Worm (Caenorhabditis elegans) whole organism, L3 larva: Measurements from ENCODE around the gene mac-1.

Experiments
- R02D3.7 ChIP-seq: fragments of 150-350 bp; optimal IDR thresholded peaks from 2 replicates; lab custom pipeline; 2014; ENCODE audit warnings: missing biosample characterization, missing genetic modification characterization
- ZK546.5 ChIP-seq: sonication (generic microtip); optimal IDR thresholded peaks from 2 replicates; lab custom pipeline; 2017; ENCODE audit warnings: missing biosample characterization, missing genetic modification characterization
- ama-1 ChIP-seq: fragments of 150-350 bp; optimal IDR thresholded peaks from 2 replicates; lab custom pipeline; 2018
- ceh-16 ChIP-seq: sonication (generic microtip); optimal IDR thresholded peaks from 2 replicates; lab custom pipeline; 2017; ENCODE audit warnings: missing biosample characterization, missing genetic modification characterization
- ceh-28 ChIP-seq: fragments of 150-350 bp; optimal IDR thresholded peaks from 2 replicates; lab custom pipeline; 2014; ENCODE audit warnings: missing biosample characterization, missing genetic modification reagents, missing genetic modification characterization
- ceh-82 ChIP-seq: fragments of 150-350 bp; optimal IDR thresholded peaks from 2 replicates; lab custom pipeline; 2014; ENCODE audit warnings: missing biosample characterization, missing genetic modification characterization
- ceh-9 ChIP-seq: sonication (generic microtip); optimal IDR thresholded peaks from 2 replicates; lab custom pipeline; 2018; ENCODE audit warnings: missing biosample characterization, missing genetic modification characterization
- daf-12 ChIP-seq: fragments of 150-350 bp; optimal IDR thresholded peaks from 2 replicates; lab custom pipeline; 2014; ENCODE audit warnings: missing biosample characterization, missing genetic modification reagents, missing genetic modification characterization
- egl-27 ChIP-seq: sonication (generic microtip); optimal IDR thresholded peaks from 4 replicates; lab custom pipeline; 2017; ENCODE audit warnings: missing biosample characterization, missing genetic modification reagents, missing genetic modification characterization
- egl-5 ChIP-seq: fragments of 150-350 bp; optimal IDR thresholded peaks from 2 replicates; lab custom pipeline; 2017; ENCODE audit warnings: missing biosample characterization, missing genetic modification reagents, missing genetic modification characterization, inconsistent platforms
- elt-1 ChIP-seq: fragments of 150-350 bp; optimal IDR thresholded peaks from 2 replicates; lab custom pipeline; 2014; ENCODE audit warnings: missing biosample characterization, missing genetic modification characterization
- elt-2 ChIP-seq: sonication (generic microtip); optimal IDR thresholded peaks from 2 replicates; lab custom pipeline; 2016; ENCODE audit warnings: missing genetic modification reagents, mild to moderate bottlenecking, missing genetic modification characterization, missing compliant biosample characterization
- elt-3 ChIP-seq, 3 experiments: fragments of 150-350 bp in 1 of 3; sonication (generic microtip) in 2 of 3; optimal IDR thresholded peaks; 2 replicates in 2 of 3; 4 replicates in 1 of 3; lab custom pipeline; 2014 to 2017; ENCODE audit warnings: missing biosample characterization in 3 of 3, missing genetic modification characterization in 3 of 3
- eor-1 ChIP-seq, 2 experiments: fragments of 150-350 bp; optimal IDR thresholded peaks; 2 replicates each; lab custom pipeline; 2014 to 2018; ENCODE audit warnings: missing biosample characterization in 2 of 2, missing genetic modification characterization in 2 of 2
- fkh-10 ChIP-seq: sonication (generic microtip); optimal IDR thresholded peaks from 2 replicates; lab custom pipeline; 2017; ENCODE audit warnings: missing biosample characterization, missing genetic modification reagents, missing genetic modification characterization
- fkh-2 ChIP-seq: fragments of 150-350 bp; optimal IDR thresholded peaks from 2 replicates; lab custom pipeline; 2014; ENCODE audit warnings: missing biosample characterization, missing genetic modification reagents, missing genetic modification characterization
- fos-1 ChIP-seq: fragments of 150-350 bp; optimal IDR thresholded peaks from 2 replicates; lab custom pipeline; 2014; ENCODE audit warnings: missing biosample characterization, missing genetic modification characterization
- hmg-11 ChIP-seq: sonication (generic microtip); optimal IDR thresholded peaks from 2 replicates; lab custom pipeline; 2016; ENCODE audit warnings: missing genetic modification characterization, missing compliant biosample characterization
- jun-1 ChIP-seq: fragments of 150-350 bp; optimal IDR thresholded peaks from 2 replicates; lab custom pipeline; 2014; ENCODE audit warnings: missing biosample characterization, missing genetic modification reagents, missing genetic modification characterization
- lin-15B ChIP-seq: fragments of 150-350 bp; optimal IDR thresholded peaks from 2 replicates; lab custom pipeline; 2014; ENCODE audit warnings: missing biosample characterization, missing genetic modification characterization
- lsy-12 ChIP-seq: sonication (generic microtip); optimal IDR thresholded peaks from 2 replicates; lab custom pipeline; 2016; ENCODE audit warnings: mild to moderate bottlenecking, missing genetic modification characterization, missing compliant biosample characterization
- mdl-1 ChIP-seq: fragments of 150-350 bp; optimal IDR thresholded peaks from 2 replicates; lab custom pipeline; 2014; ENCODE audit warnings: missing biosample characterization, missing genetic modification characterization
- mml-1 ChIP-seq: fragments of 150-350 bp; sonication (generic microtip); optimal IDR thresholded peaks from 3 replicates; lab custom pipeline; 2014; ENCODE audit warnings: missing biosample characterization, missing genetic modification characterization
- nfya-1 ChIP-seq: sonication (generic microtip); optimal IDR thresholded peaks from 2 replicates; lab custom pipeline; 2017; ENCODE audit warnings: missing genetic modification characterization, mild to moderate bottlenecking, missing compliant biosample characterization, antibody characterized with exemption, moderate library complexity; ENCODE audit not compliant: insufficient read depth
- nhr-11 ChIP-seq: fragments of 150-350 bp; optimal IDR thresholded peaks from 2 replicates; lab custom pipeline; 2014; ENCODE audit warnings: missing biosample characterization, missing genetic modification characterization
- nhr-12 ChIP-seq: fragments of 150-350 bp; optimal IDR thresholded peaks from 2 replicates; lab custom pipeline; 2014; ENCODE audit warnings: missing biosample characterization, missing genetic modification characterization
- nhr-23 ChIP-seq: fragments of 150-350 bp; optimal IDR thresholded peaks from 2 replicates; lab custom pipeline; 2014; ENCODE audit warnings: missing biosample characterization, missing genetic modification reagents, missing genetic modification characterization
- nhr-237 ChIP-seq: fragments of 150-350 bp; optimal IDR thresholded peaks from 2 replicates; lab custom pipeline; 2014; ENCODE audit warnings: missing biosample characterization, missing genetic modification characterization
- nhr-25 ChIP-seq: sonication (generic microtip); optimal IDR thresholded peaks from 2 replicates; lab custom pipeline; 2017; ENCODE audit warnings: missing biosample characterization, missing genetic modification characterization
- nhr-28 ChIP-seq: fragments of 150-350 bp; optimal IDR thresholded peaks from 2 replicates; lab custom pipeline; 2014; ENCODE audit warnings: missing biosample characterization, missing genetic modification characterization
- nhr-43 ChIP-seq: sonication (generic microtip); optimal IDR thresholded peaks from 2 replicates; lab custom pipeline; 2016; ENCODE audit warnings: mild to moderate bottlenecking, missing genetic modification characterization, missing compliant biosample characterization; ENCODE audit not compliant: poor library complexity, severe bottlenecking
- nhr-76 ChIP-seq: fragments of 150-350 bp; sonication (generic microtip); optimal IDR thresholded peaks from 5 replicates; lab custom pipeline; 2014; ENCODE audit warnings: missing biosample characterization, missing genetic modification characterization
- nhr-77 ChIP-seq: fragments of 150-350 bp; optimal IDR thresholded peaks from 2 replicates; lab custom pipeline; 2014; ENCODE audit warnings: missing biosample characterization, missing genetic modification characterization
- pha-4 ChIP-seq: fragments of 150-350 bp; optimal IDR thresholded peaks from 2 replicates; lab custom pipeline; 2014; ENCODE audit warnings: missing biosample characterization, missing genetic modification reagents, missing genetic modification characterization
- sea-2 ChIP-seq: fragments of 150-350 bp; sonication (generic microtip); optimal IDR thresholded peaks from 4 replicates; lab custom pipeline; 2014; ENCODE audit warnings: missing biosample characterization, missing genetic modification reagents, missing genetic modification characterization
- skn-1 ChIP-seq: fragments of 150-350 bp; optimal IDR thresholded peaks from 2 replicates; lab custom pipeline; 2014; ENCODE audit warnings: missing biosample characterization, missing genetic modification characterization
- snpc-4 ChIP-seq: fragments of 150-350 bp; optimal IDR thresholded peaks from 2 replicates; lab custom pipeline; 2014; ENCODE audit warnings: missing biosample characterization, missing genetic modification characterization
- tbx-2 ChIP-seq: sonication (generic microtip); optimal IDR thresholded peaks from 2 replicates; lab custom pipeline; 2016; ENCODE audit warnings: mild to moderate bottlenecking, missing genetic modification characterization, missing compliant biosample characterization
- unc-39 ChIP-seq: sonication (generic microtip); optimal IDR thresholded peaks from 4 replicates; lab custom pipeline; 2017; ENCODE audit warnings: missing biosample characterization, missing genetic modification characterization
- unc-62 ChIP-seq: fragments of 150-350 bp; sonication (generic microtip); optimal IDR thresholded peaks from 4 replicates; lab custom pipeline; 2014; ENCODE audit warnings: missing biosample characterization, missing genetic modification reagents, missing genetic modification characterization
- zag-1 ChIP-seq: fragments of 150-350 bp; optimal IDR thresholded peaks from 2 replicates; lab custom pipeline; 2014; ENCODE audit warnings: missing biosample characterization, missing genetic modification characterization
- ztf-11 ChIP-seq: fragments of 150-350 bp; optimal IDR thresholded peaks from 2 replicates; lab custom pipeline; 2014; ENCODE audit warnings: missing biosample characterization, missing genetic modification characterization

mac-1 gene

ce11 chrII:13356092-13356491 is 35.4 kb upstream of the mac-1 start, which contains the start of gene dmsr-3:
dmsr-3 (minus strand) TSS chrII:13356192.
- TF ChIP-seq fkh-10 (GFP tag; lab: Kevin White, UChicago) (no peak), nhr-25 (no peak), nhr-43 (no peak), ceh-16 (tag; lab: Kevin White, UChicago) (no peak), lsy-12 (tag; lab: Kevin White, UChicago) (no peak)

- no peak for TF ChIP-seq fkh-10 (GFP tag; lab: Kevin White, UChicago)
- no peak for TF ChIP-seq mdl-1 (tag; lab: Kevin White, UChicago)
- no peak for TF ChIP-seq jun-1
- TF ChIP-seq egl-27 (tag; lab: Kevin White, UChicago): no peak
- TF ChIP-seq ceh-9 (tag; lab: Kevin White, UChicago): no peak
- no peak for TF ChIP-seq lin-15B (tag; lab: Kevin White, UChicago)
- no peak for TF ChIP-seq zag-1
- TF ChIP-seq ztf-11: no peak
- TF ChIP-seq nhr-237 (tag; lab: Kevin White, UChicago): no peak
- no peak for TF ChIP-seq nfya-1 (tag; lab: Kevin White, UChicago)
- TF ChIP-seq hmg-11 (tag; lab: Kevin White, UChicago): no peak
- no peak for TF ChIP-seq ceh-82 (tag; lab: Kevin White, UChicago)
- no peak for TF ChIP-seq fos-1 (tag; lab: Kevin White, UChicago)
- no peak for TF ChIP-seq unc-62 (GFP tag; lab: Kevin White, UChicago)
- TF ChIP-seq daf-12 (tag; lab: Kevin White, UChicago): no peak
- no peak for TF ChIP-seq R02D3.7
- no peak for TF ChIP-seq tbx-2
- TF ChIP-seq skn-1: no peak
- TF ChIP-seq elt-1 (tag; lab: Kevin White, UChicago): no peak
- TF ChIP-seq, all 47 proteins: peak for 0
Measured at ce11 chrII:13341320-13341719, 20.6 kb upstream of the mac-1 start.

ce11 chrII:13339984-13340383 is 19.3 kb upstream of the mac-1 start:
- no peak for TF ChIP-seq ceh-28 (tag; lab: Kevin White, UChicago)
- no peak for TF ChIP-seq elt-1 (tag; lab: Kevin White, UChicago)
- no peak for TF ChIP-seq jun-1
- no peak for TF ChIP-seq nhr-11 (tag; lab: Kevin White, UChicago)
- no peak for TF ChIP-seq ceh-9 (tag; lab: Kevin White, UChicago)
- TF ChIP-seq fos-1 (tag; lab: Kevin White, UChicago): no peak
- TF ChIP-seq elt-3 (tag; optimal IDR thresholded peaks at IDR 0.05; lab: Kevin White, UChicago): no peak
- TF ChIP-seq unc-39: no peak
- TF ChIP-seq egl-27 (tag; lab: Kevin White, UChicago): no peak

- TF ChIP-seq egl-27 (tag; lab: Kevin White, UChicago) (no peak), nfya-1 (tag; lab: Kevin White, UChicago) (peak; percentile 45), snpc-4 (no peak), nhr-23 (tag; lab: Kevin White, UChicago) (peak; percentile 41), pha-4 (tag; lab: Kevin White, UChicago) (peak; percentile 63), hmg-11 (tag; lab: Kevin White, UChicago) (peak; percentile 72), lin-15B (tag; lab: Kevin White, UChicago) (peak; percentile 11), fkh-10 (GFP tag; lab: Kevin White, UChicago) (no peak)
Measured at ce11 chrII:13337959-13338358, 17.2 kb upstream of the mac-1 start, which contains the start of gene mrpl-20. mrpl-20 (plus strand) TSS chrII:13338281.

ce11 chrII:13334966-13335698 is 14.4 kb upstream of the mac-1 start:
- TF ChIP-seq mml-1 (no peak), fkh-2 (tag; lab: Kevin White, UChicago) (no peak), eor-1 (tag; optimal IDR thresholded peaks at IDR 0.05; lab: Kevin White, UChicago) (no peak), nhr-28 (tag; lab: Kevin White, UChicago) (no peak), ZK546.5 (no peak), sea-2 (GFP tag; lab: Kevin White, UChicago) (peak; percentile 52), nhr-76 (tag; lab: Kevin White, UChicago) (no peak), mdl-1 (tag; lab: Kevin White, UChicago) (peak; percentile 61), elt-3 (tag; optimal IDR thresholded peaks at IDR 0.05; lab: Kevin White, UChicago) (no peak), ztf-11 (no peak), egl-27 (tag; lab: Kevin White, UChicago) (peak; percentile 2), nhr-12 (no peak), daf-12 (tag; lab: Kevin White, UChicago) (no peak), ceh-82 (tag; lab: Kevin White, UChicago) (peak; percentile 79), snpc-4 (peak; percentile 87), egl-5 (tag; lab: Kevin White, UChicago) (no peak), ama-1 (lab: Kevin White, UChicago) (peak; percentile 18), elt-2 (tag; lab: Kevin White, UChicago) (peak; percentile 32), R02D3.7 (peak; percentile 49), nhr-25 (peak; percentile 88), nhr-77 (no peak), hmg-11 (tag; lab: Kevin White, UChicago) (peak; percentile 90), unc-39 (no peak), fkh-10 (GFP tag; lab: Kevin White, UChicago) (peak; percentile 7), fos-1 (tag; lab: Kevin White, UChicago) (no peak), lin-15B (tag; lab: Kevin White, UChicago) (no peak)
